Fruit fly (Drosophila melanogaster) whole organism, embryonic: ENCODE results near the gene Cht2.

Experiments used
- Adf1 ChIP-seq: fragments of 200-800 bp; sonication (Bioruptor generic); IDR thresholded peaks from 2 replicates; pipeline ENCODE4 v1.3.6; 2022; ENCODE audit warnings: missing biosample characterization, missing genetic modification characterization
- B-H1 ChIP-seq: fragments of 200-800 bp; sonication (Bioruptor generic); IDR thresholded peaks from 3 replicates; pipeline ENCODE4 v1.3.6; 2022; ENCODE audit warnings: missing biosample characterization, missing genetic modification characterization
- Bgb ChIP-seq: fragments of 200-800 bp; sonication (Bioruptor generic); IDR thresholded peaks from 2 replicates; pipeline ENCODE4 v1.3.6; 2022; ENCODE audit warnings: missing biosample characterization, missing genetic modification characterization; ENCODE audit not compliant: partially characterized antibody
- CG13287 ChIP-seq: fragments of 200-800 bp; sonication (Bioruptor generic); IDR thresholded peaks from 2 replicates; pipeline ENCODE4 v1.3.6; 2022; ENCODE audit warnings: missing biosample characterization, missing genetic modification characterization; ENCODE audit not compliant: partially characterized antibody
- CG13624 ChIP-seq: fragments of 200-800 bp; sonication (Bioruptor generic); optimal IDR thresholded peaks from 2 replicates; lab custom pipeline; 2016; ENCODE audit warnings: missing biosample characterization, missing genetic modification characterization
- CG14860 ChIP-seq: fragments of 200-800 bp; sonication (Bioruptor generic); IDR thresholded peaks from 3 replicates; pipeline ENCODE4 v1.3.6; 2022; ENCODE audit warnings: missing biosample characterization, missing genetic modification characterization; ENCODE audit not compliant: partially characterized antibody
- CG1647 ChIP-seq: fragments of 200-800 bp; sonication (Bioruptor generic); optimal IDR thresholded peaks from 3 replicates; lab custom pipeline; 2016; ENCODE audit warnings: missing biosample characterization, missing genetic modification characterization
- CG16779 ChIP-seq: fragments of 200-800 bp; sonication (Bioruptor generic); IDR thresholded peaks from 2 replicates; pipeline ENCODE4 v1.3.6; 2022; ENCODE audit warnings: missing biosample characterization, missing genetic modification characterization
- CG17385 ChIP-seq: fragments of 200-800 bp; sonication (Bioruptor generic); optimal IDR thresholded peaks from 3 replicates; lab custom pipeline; 2018; ENCODE audit warnings: missing biosample characterization, mild to moderate bottlenecking, missing genetic modification characterization
- CG17568 ChIP-seq: fragments of 200-800 bp; sonication (Bioruptor generic); optimal IDR thresholded peaks from 2 replicates; lab custom pipeline; 2018; ENCODE audit warnings: missing biosample characterization, mild to moderate bottlenecking, missing genetic modification characterization, moderate library complexity
- CG2199 ChIP-seq: fragments of 200-800 bp; sonication (Bioruptor generic); IDR thresholded peaks from 3 replicates; pipeline ENCODE4 v1.3.6; 2022; ENCODE audit warnings: missing biosample characterization, missing genetic modification characterization
- CG3065 ChIP-seq: fragments of 200-800 bp; sonication (Bioruptor generic); optimal IDR thresholded peaks from 2 replicates; lab custom pipeline; 2016; ENCODE audit warnings: missing biosample characterization, missing genetic modification characterization
- CG4360 ChIP-seq: fragments of 200-800 bp; sonication (Bioruptor generic); IDR thresholded peaks from 2 replicates; pipeline ENCODE4 v1.3.6; 2022; ENCODE audit warnings: missing biosample characterization, missing genetic modification characterization
- CG4707 ChIP-seq: fragments of 200-800 bp; sonication (Bioruptor generic); optimal IDR thresholded peaks from 2 replicates; lab custom pipeline; 2018; ENCODE audit warnings: missing biosample characterization, mild to moderate bottlenecking, missing genetic modification characterization, moderate library complexity
- Deaf1 ChIP-seq: fragments of 200-800 bp; optimal IDR thresholded peaks from 3 replicates; lab custom pipeline; 2019; ENCODE audit warnings: missing biosample characterization, mild to moderate bottlenecking, missing genetic modification characterization, moderate library complexity
- Dfd ChIP-seq, 2 experiments: fragments of >200 bp; optimal IDR thresholded peaks; 2 replicates each; lab custom pipeline; 2017; ENCODE audit warnings: missing biosample characterization in 2 of 2, missing genetic modification characterization in 2 of 2
- Elba2 ChIP-seq: fragments of 200-800 bp; sonication (Bioruptor generic); optimal IDR thresholded peaks from 3 replicates; lab custom pipeline; 2016; ENCODE audit warnings: missing biosample characterization, missing genetic modification characterization
- Ets65A ChIP-seq: fragments of 200-800 bp; sonication (Bioruptor generic); peaks from one replicate; lab custom pipeline; 2016; ENCODE audit warnings: missing biosample characterization, missing genetic modification characterization
- Hmr ChIP-seq: fragments of 200-800 bp; sonication (Bioruptor generic); optimal IDR thresholded peaks from 3 replicates; lab custom pipeline; 2017; ENCODE audit warnings: mild to moderate bottlenecking, missing biosample characterization, missing genetic modification reagents, missing genetic modification characterization
- Hmx ChIP-seq: fragments of 200-800 bp; sonication (Bioruptor generic); optimal IDR thresholded peaks from 2 replicates; lab custom pipeline; 2016; ENCODE audit warnings: missing biosample characterization, missing genetic modification characterization
- Hr3 ChIP-seq: fragments of 200-800 bp; sonication (Bioruptor generic); optimal IDR thresholded peaks from 3 replicates; lab custom pipeline; 2016; ENCODE audit warnings: missing biosample characterization, missing genetic modification characterization
- Hr78 ChIP-seq, 2 experiments: fragments of 200-800 bp in 1 of 2; fragments of >200 bp in 1 of 2; sonication (Bioruptor generic) in 1 of 2; optimal IDR thresholded peaks; 2 replicates each; lab custom pipeline; 2017 to 2019; ENCODE audit warnings: missing biosample characterization in 2 of 2, missing genetic modification characterization in 2 of 2, mild to moderate bottlenecking in 1 of 2, moderate library complexity in 1 of 2
- Jarid2 ChIP-seq: fragments of 200-800 bp; sonication (Bioruptor generic); optimal IDR thresholded peaks from 3 replicates; lab custom pipeline; 2017; ENCODE audit warnings: mild to moderate bottlenecking, missing biosample characterization, missing genetic modification reagents, missing genetic modification characterization
- Med ChIP-seq: fragments of 200-800 bp; sonication (Bioruptor generic); peaks from one replicate; lab custom pipeline; 2016; ENCODE audit warnings: missing biosample characterization, missing genetic modification characterization, mild to moderate bottlenecking, inconsistent platforms, moderate library complexity
- Oli ChIP-seq: fragments of 200-800 bp; sonication (Bioruptor generic); optimal IDR thresholded peaks from 2 replicates; lab custom pipeline; 2018; ENCODE audit warnings: missing biosample characterization, mild to moderate bottlenecking, missing genetic modification characterization, moderate library complexity
- Rfx ChIP-seq: fragments of 200-800 bp; sonication (Bioruptor generic); IDR thresholded peaks from 2 replicates; pipeline ENCODE4 v1.3.6; 2022; ENCODE audit warnings: missing biosample characterization, missing genetic modification characterization
- Side ChIP-seq: fragments of 200-800 bp; sonication (Bioruptor generic); optimal IDR thresholded peaks from 2 replicates; lab custom pipeline; 2016; ENCODE audit warnings: missing biosample characterization, missing genetic modification characterization
- Trl ChIP-seq, 3 experiments: fragments of >200 bp in 2 of 3; fragments of 200-800 bp in 1 of 3; sonication (Bioruptor generic) in 1 of 3; optimal IDR thresholded peaks; 2 replicates in 1 of 3; 3 replicates in 2 of 3; lab custom pipeline; 2016 to 2017; ENCODE audit warnings: missing biosample characterization in 1 of 3, missing genetic modification characterization in 1 of 3
- YL-1 ChIP-seq: fragments of 200-800 bp; sonication (Bioruptor generic); optimal IDR thresholded peaks from 3 replicates; lab custom pipeline; 2017; ENCODE audit warnings: missing biosample characterization, mild to moderate bottlenecking, missing genetic modification characterization
- chif ChIP-seq, 2 experiments: fragments of 200-800 bp; sonication (Bioruptor generic); optimal IDR thresholded peaks; 3 replicates each; lab custom pipeline; 2016; ENCODE audit warnings: missing biosample characterization in 2 of 2, missing genetic modification characterization in 2 of 2
- crp ChIP-seq, 2 experiments: fragments of 200-800 bp; sonication (Bioruptor generic); optimal IDR thresholded peaks; 2 replicates in 1 of 2; 3 replicates in 1 of 2; lab custom pipeline; 2017; ENCODE audit warnings: missing biosample characterization in 2 of 2, missing genetic modification characterization in 2 of 2, mild to moderate bottlenecking in 1 of 2, moderate library complexity in 1 of 2
- emc ChIP-seq: fragments of 200-800 bp; sonication (Bioruptor generic); optimal IDR thresholded peaks from 2 replicates; lab custom pipeline; 2016; ENCODE audit warnings: missing biosample characterization, missing genetic modification characterization
- ftz-f1 ChIP-seq: fragments of 200-800 bp; sonication (Bioruptor generic); optimal IDR thresholded peaks from 2 replicates; lab custom pipeline; 2016; ENCODE audit warnings: missing biosample characterization, missing genetic modification characterization
- hb ChIP-seq: fragments of 200-800 bp; sonication (Bioruptor generic); IDR thresholded peaks from 3 replicates; pipeline ENCODE4 v1.3.6; 2022; ENCODE audit warnings: missing biosample characterization, missing genetic modification characterization; ENCODE audit not compliant: partially characterized antibody
- hbn ChIP-seq: fragments of 200-800 bp; sonication (Bioruptor generic); IDR thresholded peaks from 2 replicates; pipeline ENCODE4 v1.3.6; 2022; ENCODE audit warnings: missing biosample characterization, missing genetic modification characterization; ENCODE audit not compliant: partially characterized antibody
- hkb ChIP-seq, 2 experiments: fragments of 200-800 bp in 1 of 2; fragments of >200 bp in 1 of 2; sonication (Bioruptor generic) in 1 of 2; IDR thresholded peaks in 1 of 2; optimal IDR thresholded peaks in 1 of 2; 2 replicates each; pipeline versions ENCODE4 v1.3.6 to Lab custom; 2017 to 2022; ENCODE audit warnings: missing biosample characterization in 1 of 2, missing genetic modification characterization in 1 of 2
- kni ChIP-seq: fragments of 200-800 bp; sonication (Bioruptor generic); optimal IDR thresholded peaks from 3 replicates; lab custom pipeline; 2017; ENCODE audit warnings: mild to moderate bottlenecking, missing biosample characterization, missing genetic modification reagents, missing genetic modification characterization
- lbe ChIP-seq: fragments of 200-800 bp; sonication (Bioruptor generic); optimal IDR thresholded peaks from 2 replicates; lab custom pipeline; 2016; ENCODE audit warnings: missing biosample characterization, mild to moderate bottlenecking, missing genetic modification characterization
- mirr ChIP-seq: fragments of 200-800 bp; sonication (Bioruptor generic); optimal IDR thresholded peaks from 3 replicates; lab custom pipeline; 2018; ENCODE audit warnings: missing biosample characterization, mild to moderate bottlenecking, missing genetic modification characterization
- nom ChIP-seq: fragments of 200-800 bp; sonication (Bioruptor generic); optimal IDR thresholded peaks from 2 replicates; lab custom pipeline; 2017; ENCODE audit warnings: missing biosample characterization, missing genetic modification characterization, mild to moderate bottlenecking, moderate library complexity, missing genetic modification reagents
- oc ChIP-seq: fragments of 200-800 bp; sonication (Bioruptor generic); optimal IDR thresholded peaks from 2 replicates; lab custom pipeline; 2018; ENCODE audit warnings: missing biosample characterization, mild to moderate bottlenecking, missing genetic modification characterization, moderate library complexity
- pros ChIP-seq: fragments of 200-800 bp; sonication (Bioruptor generic); optimal IDR thresholded peaks from 3 replicates; lab custom pipeline; 2019; ENCODE audit warnings: missing biosample characterization, mild to moderate bottlenecking, missing genetic modification characterization, moderate library complexity
- ro ChIP-seq: fragments of 200-800 bp; sonication (Bioruptor generic); IDR thresholded peaks from 2 replicates; pipeline ENCODE4 v1.3.6; 2022; ENCODE audit warnings: missing biosample characterization, missing genetic modification characterization
- sd ChIP-seq: fragments of 200-800 bp; sonication (Bioruptor generic); optimal IDR thresholded peaks from 3 replicates; lab custom pipeline; 2018; ENCODE audit warnings: missing biosample characterization, mild to moderate bottlenecking, missing genetic modification characterization, moderate library complexity
- sob ChIP-seq: fragments of 200-800 bp; sonication (Bioruptor generic); IDR thresholded peaks from 2 replicates; pipeline ENCODE4 v1.3.6; 2022; ENCODE audit warnings: missing biosample characterization, missing genetic modification characterization
- stc ChIP-seq: fragments of 200-800 bp; sonication (Bioruptor generic); IDR thresholded peaks from 2 replicates; pipeline ENCODE4 v1.3.6; 2022; ENCODE audit warnings: missing biosample characterization, missing genetic modification characterization
- twi ChIP-seq: fragments of 200-800 bp; optimal IDR thresholded peaks from 2 replicates; lab custom pipeline; 2019; ENCODE audit warnings: missing biosample characterization, mild to moderate bottlenecking, missing genetic modification characterization, moderate library complexity
- vvl ChIP-seq: fragments of 200-800 bp; sonication (Bioruptor generic); IDR thresholded peaks from 2 replicates; pipeline ENCODE4 v1.3.6; 2022; ENCODE audit warnings: missing biosample characterization, missing genetic modification characterization
- z ChIP-seq: fragments of 200-800 bp; sonication (Bioruptor generic); IDR thresholded peaks from 3 replicates; pipeline ENCODE4 v1.3.6; 2022; ENCODE audit warnings: missing biosample characterization, missing genetic modification characterization

The Cht2 gene

dm6 chr3L:1755458-1755984, at the start of gene Cht2 (continued):
- TF ChIP-seq CG4360 (GFP tag; lab: Robert Waterston, UW) (no peak), CG14860 (no peak), Deaf1 (peak; percentile 94), ftz-f1 (GFP tag; lab: Kevin White, UChicago) (peak; percentile 25), pros (GFP tag; lab: Kevin White, UChicago) (peak; percentile 91), oc (tag; lab: Kevin White, UChicago) (peak; percentile 11), lbe (GFP tag; lab: Kevin White, UChicago) (no peak), Hmr (peak; percentile 9), Hr3 (GFP tag; lab: Kevin White, UChicago) (no peak), z (GFP tag; lab: Robert Waterston, UW) (peak; percentile 86), B-H1 (no peak), nom (GFP tag; lab: Kevin White, UChicago) (peak; percentile 52), YL-1 (no peak), sob (GFP tag; lab: Robert Waterston, UW) (peak; percentile 51; the same call in 1 of the 2 replicates), Bgb (GFP tag; lab: Robert Waterston, UW) (0 out of 2 replicates have a peak, but pooled peaks have one; percentile 29), Trl (optimal IDR thresholded peaks at IDR 0.05; lab: Kevin White, UChicago) (peak; percentile 64 to 74), Trl (GFP tag; optimal IDR thresholded peaks at IDR 0.05; lab: Kevin White, UChicago) (no peak), CG13287 (GFP tag; lab: Robert Waterston, UW) (peak; percentile 3; the same call in 1 of the 2 replicates), emc (GFP tag; lab: Kevin White, UChicago) (no peak), CG17385 (GFP tag; lab: Kevin White, UChicago) (no peak), ro (GFP tag; lab: Robert Waterston, UW) (no peak), sd (tag; lab: Kevin White, UChicago) (peak; percentile 83), mirr (GFP tag; lab: Kevin White, UChicago) (no peak), Rfx (GFP tag; lab: Robert Waterston, UW) (peak; percentile 28; the same call in 1 of the 2 replicates), CG1647 (GFP tag; lab: Kevin White, UChicago) (no peak), vvl (GFP tag; lab: Robert Waterston, UW) (peak; percentile 13; the same call in 1 of the 2 replicates), twi (tag; lab: Kevin White, UChicago) (no peak), Ets65A (GFP tag; lab: Kevin White, UChicago) (peak; percentile 43), kni (GFP tag; lab: Kevin White, UChicago) (peak; percentile 85), CG2199 (GFP tag; lab: Robert Waterston, UW) (no peak), Jarid2 (GFP tag; lab: Kevin White, UChicago) (peak; percentile 73), CG17568 (GFP tag; lab: Kevin White, UChicago) (no peak), CG16779 (GFP tag; lab: Robert Waterston, UW) (0 out of 2 replicates have a peak, but pooled peaks have one; percentile 11), hb (GFP tag; lab: Robert Waterston, UW) (no peak), Hmx (GFP tag; lab: Kevin White, UChicago) (no peak), Adf1 (GFP tag; lab: Robert Waterston, UW) (peak; percentile 33; the same call in 1 of the 2 replicates), Oli (tag; lab: Kevin White, UChicago) (no peak), Med (GFP tag; lab: Kevin White, UChicago) (peak; percentile 76), Hr78 (GFP tag; optimal IDR thresholded peaks at IDR 0.05; lab: Kevin White, UChicago) (peak in 1 of 2 experiments; percentile 66)
- TF ChIP-seq, all 482 proteins: peak for 43

dm6 chr3L:1802802-1803201, 47.1 kb upstream of the Cht2 start, which contains the start of the genes JTBR and CG42676:
JTBR (minus strand) TSS chr3L:1802856.
CG42676 (plus strand) TSS chr3L:1803107.
- no peak for TF ChIP-seq CG4707 (GFP tag; lab: Kevin White, UChicago)
- no peak for TF ChIP-seq Dfd (GFP tag; optimal IDR thresholded peaks at IDR 0.05; lab: Kevin White, UChicago)
- peak; percentile 57 for TF ChIP-seq Elba2 (GFP tag; lab: Kevin White, UChicago)
- TF ChIP-seq hkb (optimal IDR thresholded peaks at IDR 0.05; lab: Kevin White, UChicago) = no peak
- no peak for TF ChIP-seq hkb (GFP tag; IDR thresholded peaks at IDR 0.05; lab: Robert Waterston, UW)
- peak; percentile 52 for TF ChIP-seq Side (GFP tag; lab: Kevin White, UChicago)
- no peak for TF ChIP-seq z (GFP tag; lab: Robert Waterston, UW)
- TF ChIP-seq CG3065 (GFP tag; lab: Kevin White, UChicago) = no peak
- peak; percentile 1 for TF ChIP-seq CG13624 (GFP tag; lab: Kevin White, UChicago)
- TF ChIP-seq stc (GFP tag; lab: Robert Waterston, UW) = no peak
- TF ChIP-seq chif (GFP tag; optimal IDR thresholded peaks at IDR 0.05; lab: Kevin White, UChicago) = peak in 1 of 2 experiments; percentile 8
- TF ChIP-seq crp (GFP tag; optimal IDR thresholded peaks at IDR 0.05; lab: Kevin White, UChicago) = peak in 1 of 2 experiments; percentile 52
- no peak for TF ChIP-seq hbn
